Worm (Caenorhabditis elegans) whole organism, midembryonic: ENCODE measurements around the gene srx-105.

Experiments used
- T22C8.4 ChIP-seq: fragments of 200-800 bp; sonication (Bioruptor generic); IDR thresholded peaks from 2 replicates; pipeline ENCODE4 v1.3.6; 2022; ENCODE audit warnings: missing genetic modification characterization, missing compliant biosample characterization
- flt-1 ChIP-seq: fragments of 200-800 bp; sonication (Bioruptor generic); IDR thresholded peaks from 2 replicates; pipeline ENCODE4 v1.3.6; 2022; ENCODE audit warnings: missing genetic modification characterization, missing compliant biosample characterization
- ref-1 ChIP-seq: fragments of 200-800 bp; sonication (Bioruptor generic); conservative IDR thresholded peaks from 2 replicates; pipeline ENCODE4 v1.3.6; 2022; ENCODE audit warnings: missing genetic modification reagents, missing genetic modification characterization, missing compliant biosample characterization

DNA sequence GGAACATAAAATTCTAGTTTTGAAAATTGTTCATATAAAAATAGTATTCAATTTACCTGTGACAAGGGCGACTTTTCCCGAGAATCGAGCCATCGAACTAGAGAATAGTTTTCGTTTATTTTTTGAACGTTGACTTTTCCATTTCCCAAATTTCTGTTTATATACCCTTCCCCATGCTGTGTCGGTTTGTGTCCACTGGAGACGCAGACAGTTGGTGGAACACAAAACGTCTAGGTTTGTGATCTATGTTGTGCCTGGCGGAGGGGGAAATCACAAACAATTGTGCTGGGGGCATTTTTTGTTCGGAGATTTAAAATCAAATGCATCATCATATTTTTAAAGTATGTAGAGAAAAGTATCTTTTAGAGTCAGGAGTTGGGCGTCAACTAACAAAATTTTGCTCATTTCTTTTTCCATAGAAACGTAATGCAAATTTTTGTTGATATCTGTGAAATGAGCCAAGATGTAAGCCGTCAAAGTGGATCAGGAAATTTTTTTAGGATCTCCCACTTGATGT lies 42.5 kb upstream of the srx-105 start, which contains the start of gene nta-1:
- TF ChIP-seq ref-1 = no peak
- no peak for TF ChIP-seq T22C8.4 (GFP tag; lab: Robert Waterston, UW)
- TF ChIP-seq flt-1 (GFP tag; lab: Robert Waterston, UW) = no peak
